Fruit fly (Drosophila melanogaster) whole organism, embryonic: Measurements from ENCODE around the gene CG33107.

Experiments used
- ATbp ChIP-seq: fragments of 200-800 bp; sonication (Bioruptor generic); optimal IDR thresholded peaks from 2 replicates; lab custom pipeline; 2017; ENCODE audit warnings: missing biosample characterization, mild to moderate bottlenecking, missing genetic modification characterization, missing genetic modification reagents
- Atf3 ChIP-seq: fragments of 200-800 bp; sonication (Bioruptor generic); optimal IDR thresholded peaks from 3 replicates; lab custom pipeline; 2016; ENCODE audit warnings: missing biosample characterization, missing genetic modification characterization
- CG11504 ChIP-seq: fragments of 200-800 bp; sonication (Bioruptor generic); optimal IDR thresholded peaks from 3 replicates; lab custom pipeline; 2019; ENCODE audit warnings: missing biosample characterization, mild to moderate bottlenecking, missing genetic modification characterization, moderate library complexity
- CG11723 ChIP-seq: fragments of 200-800 bp; sonication (Bioruptor generic); optimal IDR thresholded peaks from 2 replicates; lab custom pipeline; 2017; ENCODE audit warnings: missing biosample characterization, mild to moderate bottlenecking, missing genetic modification characterization
- CG14014 ChIP-seq: fragments of 200-800 bp; sonication (Bioruptor generic); IDR thresholded peaks from 2 replicates; pipeline ENCODE4 v1.3.6; 2022; ENCODE audit warnings: missing biosample characterization, missing genetic modification characterization
- CG15514 ChIP-seq: fragments of 200-800 bp; sonication (Bioruptor generic); optimal IDR thresholded peaks from 3 replicates; lab custom pipeline; 2017; ENCODE audit warnings: missing biosample characterization, missing genetic modification characterization, mild to moderate bottlenecking, moderate library complexity, missing genetic modification reagents
- CG1602 ChIP-seq: fragments of 200-800 bp; sonication (Bioruptor generic); optimal IDR thresholded peaks from 3 replicates; lab custom pipeline; 2016; ENCODE audit warnings: missing biosample characterization, missing genetic modification characterization
- CG16813 ChIP-seq: fragments of 200-800 bp; sonication (Bioruptor generic); IDR thresholded peaks from 3 replicates; pipeline ENCODE4 v1.3.6; 2022; ENCODE audit warnings: missing biosample characterization, missing genetic modification characterization; ENCODE audit not compliant: partially characterized antibody
- CG31365 ChIP-seq: fragments of 200-800 bp; sonication (Bioruptor generic); optimal IDR thresholded peaks from 2 replicates; lab custom pipeline; 2018; ENCODE audit warnings: missing biosample characterization, mild to moderate bottlenecking, missing genetic modification characterization
- CG3726 ChIP-seq: fragments of 200-800 bp; sonication (Bioruptor generic); IDR thresholded peaks from 3 replicates; pipeline ENCODE4, ENCODE4 v1.3.6; 2022; ENCODE audit warnings: missing biosample characterization, missing genetic modification characterization
- CG6813 ChIP-seq: fragments of 200-800 bp; sonication (Bioruptor generic); optimal IDR thresholded peaks from 2 replicates; lab custom pipeline; 2017; ENCODE audit warnings: missing biosample characterization, missing genetic modification characterization, mild to moderate bottlenecking, moderate library complexity, missing genetic modification reagents
- CG7372 ChIP-seq: fragments of 200-800 bp; sonication (Bioruptor generic); IDR thresholded peaks from 2 replicates; pipeline ENCODE4 v1.3.6; 2022; ENCODE audit warnings: missing biosample characterization, missing genetic modification characterization
- CG7928 ChIP-seq: fragments of 200-800 bp; sonication (Bioruptor generic); optimal IDR thresholded peaks from 2 replicates; lab custom pipeline; 2017; ENCODE audit warnings: missing biosample characterization, mild to moderate bottlenecking, missing genetic modification characterization
- CG7987 ChIP-seq: fragments of 200-800 bp; sonication (Bioruptor generic); optimal IDR thresholded peaks from 2 replicates; lab custom pipeline; 2018; ENCODE audit warnings: missing biosample characterization, mild to moderate bottlenecking, missing genetic modification characterization, moderate library complexity
- CG9609 ChIP-seq: fragments of 200-800 bp; sonication (Bioruptor generic); optimal IDR thresholded peaks from 3 replicates; lab custom pipeline; 2016; ENCODE audit warnings: missing biosample characterization, missing genetic modification characterization
- CG9932 ChIP-seq: fragments of 200-800 bp; sonication (Bioruptor generic); IDR thresholded peaks from 2 replicates; pipeline ENCODE4 v1.3.6; 2022; ENCODE audit warnings: missing biosample characterization, missing genetic modification characterization
- CTCF ChIP-seq: fragments of 200-800 bp; sonication (Bioruptor generic); optimal IDR thresholded peaks from 2 replicates; lab custom pipeline; 2017; ENCODE audit warnings: missing biosample characterization, mild to moderate bottlenecking, missing genetic modification characterization, moderate library complexity
- Camta ChIP-seq: fragments of 200-800 bp; sonication (Bioruptor generic); optimal IDR thresholded peaks from 2 replicates; lab custom pipeline; 2016; ENCODE audit warnings: missing biosample characterization, missing genetic modification characterization
- CoRest ChIP-seq: fragments of 200-800 bp; sonication (Bioruptor generic); optimal IDR thresholded peaks from 3 replicates; lab custom pipeline; 2018; ENCODE audit warnings: missing biosample characterization, mild to moderate bottlenecking, missing genetic modification characterization, moderate library complexity
- Dfd ChIP-seq, 2 experiments: fragments of >200 bp; optimal IDR thresholded peaks; 2 replicates each; lab custom pipeline; 2017; ENCODE audit warnings: missing biosample characterization in 2 of 2, missing genetic modification characterization in 2 of 2
- ERR ChIP-seq: fragments of 200-800 bp; sonication (Bioruptor generic); optimal IDR thresholded peaks from 2 replicates; lab custom pipeline; 2016; ENCODE audit warnings: missing biosample characterization, missing genetic modification characterization
- Ets97D ChIP-seq: fragments of 200-800 bp; sonication (Bioruptor generic); optimal IDR thresholded peaks from 3 replicates; lab custom pipeline; 2016; ENCODE audit warnings: missing biosample characterization, missing genetic modification characterization
- HLH4C ChIP-seq: fragments of 200-800 bp; sonication (Bioruptor generic); IDR thresholded peaks from 3 replicates; pipeline ENCODE4 v1.3.6; 2022; ENCODE audit warnings: missing biosample characterization, missing genetic modification characterization; ENCODE audit not compliant: partially characterized antibody
- Lhr ChIP-seq: fragments of 200-800 bp; sonication (Bioruptor generic); optimal IDR thresholded peaks from 3 replicates; lab custom pipeline; 2017; ENCODE audit warnings: mild to moderate bottlenecking, missing biosample characterization, missing genetic modification reagents, missing genetic modification characterization
- Meics ChIP-seq: fragments of 200-800 bp; sonication (Bioruptor generic); optimal IDR thresholded peaks from 2 replicates; lab custom pipeline; 2017; ENCODE audit warnings: missing biosample characterization, mild to moderate bottlenecking, missing genetic modification characterization
- Mes4 ChIP-seq: fragments of 200-800 bp; sonication (Bioruptor generic); optimal IDR thresholded peaks from 2 replicates; lab custom pipeline; 2016; ENCODE audit warnings: missing biosample characterization, missing genetic modification characterization
- Ptx1 ChIP-seq: fragments of 200-800 bp; sonication (Bioruptor generic); IDR thresholded peaks from 2 replicates; pipeline ENCODE4 v1.3.6; 2022; ENCODE audit warnings: missing biosample characterization, missing genetic modification characterization
- Scr ChIP-seq: fragments of 200-800 bp; sonication (Bioruptor generic); IDR thresholded peaks from 2 replicates; pipeline ENCODE4 v1.3.6; 2022; ENCODE audit warnings: missing biosample characterization, missing genetic modification characterization; ENCODE audit not compliant: partially characterized antibody
- Sin3A ChIP-seq: fragments of >200 bp; optimal IDR thresholded peaks from 2 replicates; lab custom pipeline; 2018
- Sox100B ChIP-seq: fragments of 200-800 bp; sonication (Bioruptor generic); optimal IDR thresholded peaks from 3 replicates; lab custom pipeline; 2018; ENCODE audit warnings: missing biosample characterization, mild to moderate bottlenecking, missing genetic modification characterization
- Ssrp ChIP-seq: fragments of 200-800 bp; sonication (Bioruptor generic); optimal IDR thresholded peaks from 2 replicates; lab custom pipeline; 2018; ENCODE audit warnings: missing biosample characterization, mild to moderate bottlenecking, missing genetic modification characterization, moderate library complexity
- Trl ChIP-seq, 3 experiments: fragments of >200 bp in 2 of 3; fragments of 200-800 bp in 1 of 3; sonication (Bioruptor generic) in 1 of 3; optimal IDR thresholded peaks; 2 replicates in 1 of 3; 3 replicates in 2 of 3; lab custom pipeline; 2016 to 2017; ENCODE audit warnings: missing biosample characterization in 1 of 3, missing genetic modification characterization in 1 of 3
- ac ChIP-seq: fragments of 200-800 bp; sonication (Bioruptor generic); optimal IDR thresholded peaks from 3 replicates; lab custom pipeline; 2017; ENCODE audit warnings: missing biosample characterization, mild to moderate bottlenecking, missing genetic modification characterization
- cg ChIP-seq: fragments of 200-800 bp; sonication (Bioruptor generic); optimal IDR thresholded peaks from 3 replicates; lab custom pipeline; 2019; ENCODE audit warnings: missing biosample characterization, mild to moderate bottlenecking, missing genetic modification characterization, moderate library complexity
- chm ChIP-seq: fragments of 200-800 bp; sonication (Bioruptor generic); IDR thresholded peaks from 2 replicates; pipeline ENCODE4 v1.3.6; 2022; ENCODE audit warnings: missing biosample characterization, missing genetic modification characterization
- corto ChIP-seq: fragments of 200-800 bp; sonication (Bioruptor generic); optimal IDR thresholded peaks from 2 replicates; lab custom pipeline; 2016; ENCODE audit warnings: missing biosample characterization, mild to moderate bottlenecking, missing genetic modification characterization, moderate library complexity
- danr ChIP-seq: fragments of 200-800 bp; sonication (Bioruptor generic); IDR thresholded peaks from 2 replicates; pipeline ENCODE4 v1.3.6; 2022; ENCODE audit warnings: missing biosample characterization, missing genetic modification characterization
- eve ChIP-seq, 2 experiments: fragments of >200 bp; optimal IDR thresholded peaks; 2 replicates each; lab custom pipeline; 2017; ENCODE audit warnings: missing biosample characterization in 2 of 2, missing genetic modification characterization in 2 of 2
- fd102C ChIP-seq: fragments of 200-800 bp; sonication (Bioruptor generic); optimal IDR thresholded peaks from 2 replicates; lab custom pipeline; 2018; ENCODE audit warnings: missing biosample characterization, mild to moderate bottlenecking, missing genetic modification characterization, moderate library complexity
- fru ChIP-seq: fragments of >200 bp; optimal IDR thresholded peaks from 2 replicates; lab custom pipeline; 2017
- gro ChIP-seq: fragments of 200-800 bp; sonication (Bioruptor generic); optimal IDR thresholded peaks from 2 replicates; lab custom pipeline; 2016; ENCODE audit warnings: missing biosample characterization, missing genetic modification characterization
- hkb ChIP-seq, 2 experiments: fragments of 200-800 bp in 1 of 2; fragments of >200 bp in 1 of 2; sonication (Bioruptor generic) in 1 of 2; IDR thresholded peaks in 1 of 2; optimal IDR thresholded peaks in 1 of 2; 2 replicates each; pipeline versions ENCODE4 v1.3.6 to Lab custom; 2017 to 2022; ENCODE audit warnings: missing biosample characterization in 1 of 2, missing genetic modification characterization in 1 of 2
- jing ChIP-seq: fragments of 200-800 bp; sonication (Bioruptor generic); optimal IDR thresholded peaks from 2 replicates; lab custom pipeline; 2018; ENCODE audit warnings: missing biosample characterization, mild to moderate bottlenecking, missing genetic modification characterization
- klu ChIP-seq: fragments of 200-800 bp; sonication (Bioruptor generic); IDR thresholded peaks from 2 replicates; pipeline ENCODE4 v1.3.6; 2022; ENCODE audit warnings: missing biosample characterization, missing genetic modification characterization
- mirr ChIP-seq: fragments of 200-800 bp; sonication (Bioruptor generic); optimal IDR thresholded peaks from 3 replicates; lab custom pipeline; 2018; ENCODE audit warnings: missing biosample characterization, mild to moderate bottlenecking, missing genetic modification characterization
- oc ChIP-seq: fragments of 200-800 bp; sonication (Bioruptor generic); optimal IDR thresholded peaks from 2 replicates; lab custom pipeline; 2018; ENCODE audit warnings: missing biosample characterization, mild to moderate bottlenecking, missing genetic modification characterization, moderate library complexity
- pum ChIP-seq: fragments of 200-800 bp; sonication (Bioruptor generic); optimal IDR thresholded peaks from 2 replicates; lab custom pipeline; 2016; ENCODE audit warnings: missing biosample characterization, missing genetic modification characterization
- row ChIP-seq: fragments of 200-800 bp; sonication (Bioruptor generic); IDR thresholded peaks from 3 replicates; pipeline ENCODE4 v1.3.6; 2022; ENCODE audit warnings: missing biosample characterization, missing genetic modification characterization
- run ChIP-seq: fragments of 200-800 bp; sonication (Bioruptor generic); optimal IDR thresholded peaks from 3 replicates; lab custom pipeline; 2018; ENCODE audit warnings: missing biosample characterization, mild to moderate bottlenecking, missing genetic modification characterization
- schlank ChIP-seq: fragments of 200-800 bp; sonication (Bioruptor generic); optimal IDR thresholded peaks from 2 replicates; lab custom pipeline; 2018; ENCODE audit warnings: missing biosample characterization, mild to moderate bottlenecking, missing genetic modification characterization
- sd ChIP-seq: fragments of 200-800 bp; sonication (Bioruptor generic); optimal IDR thresholded peaks from 3 replicates; lab custom pipeline; 2018; ENCODE audit warnings: missing biosample characterization, mild to moderate bottlenecking, missing genetic modification characterization, moderate library complexity
- tx ChIP-seq: fragments of 200-800 bp; sonication (Bioruptor generic); optimal IDR thresholded peaks from 2 replicates; lab custom pipeline; 2016; ENCODE audit warnings: missing biosample characterization, missing genetic modification characterization

The CG33107 gene

dm6 chr3R:22631156-22631555, 46.6 kb upstream of the CG33107 start (continued):
- no peak for TF ChIP-seq CG16813 (GFP tag; lab: Robert Waterston, UW)
- no peak for TF ChIP-seq hkb (optimal IDR thresholded peaks at IDR 0.05; lab: Kevin White, UChicago)
- TF ChIP-seq hkb (GFP tag; IDR thresholded peaks at IDR 0.05; lab: Robert Waterston, UW): no peak
- no peak for TF ChIP-seq oc
- TF ChIP-seq CG7987 (GFP tag; lab: Kevin White, UChicago): peak; percentile 37
- no peak for TF ChIP-seq CG3726 (GFP tag; lab: Robert Waterston, UW)
- TF ChIP-seq gro: no peak
- peak; percentile 23 for TF ChIP-seq Camta (GFP tag; lab: Kevin White, UChicago)
- TF ChIP-seq CG11504 (tag; lab: Kevin White, UChicago): no peak
- no peak for TF ChIP-seq fd102C (GFP tag; lab: Kevin White, UChicago)
- no peak for TF ChIP-seq row (GFP tag; lab: Robert Waterston, UW)
- no peak for TF ChIP-seq Ptx1 (GFP tag; lab: Robert Waterston, UW)
- no peak for TF ChIP-seq pum (GFP tag; lab: Kevin White, UChicago)
- TF ChIP-seq ATbp (GFP tag; lab: Kevin White, UChicago): peak; percentile 53
- no peak for TF ChIP-seq Sin3A (lab: Kevin White, UChicago)
- TF ChIP-seq Mes4 (GFP tag; lab: Kevin White, UChicago): no peak
- TF ChIP-seq schlank (tag; lab: Kevin White, UChicago): peak; percentile 7
- TF ChIP-seq CG9932 (GFP tag; lab: Robert Waterston, UW): no peak
- TF ChIP-seq cg (GFP tag; lab: Kevin White, UChicago): no peak
- no peak for TF ChIP-seq ac (GFP tag; lab: Kevin White, UChicago)
- no peak for TF ChIP-seq corto
- TF ChIP-seq run (tag; lab: Kevin White, UChicago): no peak
- TF ChIP-seq jing (GFP tag; lab: Kevin White, UChicago): no peak
- TF ChIP-seq CG15514 (GFP tag; lab: Kevin White, UChicago): no peak
- TF ChIP-seq Ets97D (GFP tag; lab: Kevin White, UChicago): no peak
- no peak for TF ChIP-seq mirr (GFP tag; lab: Kevin White, UChicago)
- TF ChIP-seq ERR: no peak
- TF ChIP-seq eve (GFP tag; optimal IDR thresholded peaks at IDR 0.05; lab: Kevin White, UChicago): peak in 1 of 2 experiments; percentile 50
- TF ChIP-seq HLH4C (GFP tag; lab: Robert Waterston, UW): no peak
- no peak for TF ChIP-seq danr
- TF ChIP-seq CG7372 (GFP tag; lab: Robert Waterston, UW): no peak
- TF ChIP-seq CG14014 (GFP tag; lab: Robert Waterston, UW): no peak; the same call in 1 of the 2 replicates
- no peak for TF ChIP-seq fru (lab: Kevin White, UChicago)
- TF ChIP-seq CG9609 (GFP tag; lab: Kevin White, UChicago): no peak
- TF ChIP-seq CG1602 (GFP tag; lab: Kevin White, UChicago): no peak
- TF ChIP-seq Scr (GFP tag; lab: Robert Waterston, UW): no peak
- TF ChIP-seq CG11723: no peak
- TF ChIP-seq Sox100B (GFP tag; lab: Kevin White, UChicago): peak; percentile 16
- TF ChIP-seq Lhr (GFP tag; lab: Kevin White, UChicago): no peak
- TF ChIP-seq CG31365 (tag; lab: Kevin White, UChicago): peak; percentile 8
- TF ChIP-seq Meics (GFP tag; lab: Kevin White, UChicago): no peak
- no peak for TF ChIP-seq Atf3 (GFP tag; lab: Kevin White, UChicago)
- no peak for TF ChIP-seq CG6813 (GFP tag; lab: Kevin White, UChicago)
- TF ChIP-seq Ssrp (tag; lab: Kevin White, UChicago): no peak
- no peak for TF ChIP-seq Trl (optimal IDR thresholded peaks at IDR 0.05; lab: Kevin White, UChicago)
- no peak for TF ChIP-seq Trl (GFP tag; optimal IDR thresholded peaks at IDR 0.05; lab: Kevin White, UChicago)
- no peak for TF ChIP-seq chm (GFP tag; lab: Robert Waterston, UW)
- TF ChIP-seq CoRest (tag; lab: Kevin White, UChicago): no peak
- TF ChIP-seq CG7928 (GFP tag; lab: Kevin White, UChicago): no peak
- no peak for TF ChIP-seq CTCF
- TF ChIP-seq tx (GFP tag; lab: Kevin White, UChicago): no peak
- TF ChIP-seq sd (tag; lab: Kevin White, UChicago): peak; percentile 84
- no peak for TF ChIP-seq klu
- no peak for TF ChIP-seq Dfd (GFP tag; optimal IDR thresholded peaks at IDR 0.05; lab: Kevin White, UChicago)
